Worm (Caenorhabditis elegans): ENCODE results near the gene clh-5.

DNA sequence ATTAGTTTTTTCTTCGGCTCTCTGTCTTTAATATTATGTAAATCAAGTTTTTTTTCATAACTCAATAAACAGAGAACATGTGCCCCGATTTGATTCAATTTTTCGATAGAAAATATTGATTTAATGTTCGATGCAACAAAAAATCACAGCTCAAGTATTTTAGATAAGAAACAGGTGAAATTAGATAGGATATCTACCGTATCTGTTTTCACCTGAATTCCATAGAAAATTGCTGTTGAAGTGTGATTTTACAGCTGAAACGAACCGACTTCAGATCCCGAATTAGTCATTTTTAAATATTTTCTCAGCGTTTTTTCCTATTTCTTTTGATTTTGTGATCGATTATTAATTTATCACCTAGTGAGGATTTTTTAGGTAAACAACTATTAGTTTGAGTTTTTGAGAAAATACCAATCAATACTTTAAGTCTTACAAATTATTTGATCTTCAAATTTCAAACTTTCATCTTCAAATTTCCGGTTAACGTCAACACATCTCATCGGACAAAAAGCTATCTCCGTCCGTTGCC lies 40.8 kb upstream of the clh-5 start, which contains the start of gene Y9C2UA.1:
- no peak for TF ChIP-seq aha-1 (tag; optimal IDR thresholded peaks at IDR 0.05)
- no peak for TF ChIP-seq ztf-11 (tag; optimal IDR thresholded peaks at IDR 0.05)
- TF ChIP-seq nhr-11 (tag; optimal IDR thresholded peaks at IDR 0.05) = no peak
- TF ChIP-seq nhr-90 (tag; optimal IDR thresholded peaks at IDR 0.05; ENCODE audit: poor library complexity) = no peak
- TF ChIP-seq sox-4 (tag; optimal IDR thresholded peaks at IDR 0.05) = no peak
- no peak for TF ChIP-seq pqm-1 (tag; optimal IDR thresholded peaks at IDR 0.05)
- TF ChIP-seq aly-2 (tag; optimal IDR thresholded peaks at IDR 0.05) = no peak
- no peak for TF ChIP-seq ceh-82 (tag; optimal IDR thresholded peaks at IDR 0.05)
- no peak for TF ChIP-seq ceh-63 (GFP tag; optimal IDR thresholded peaks at IDR 0.05)
